Fruit fly (Drosophila melanogaster): ENCODE data around the gene CG9368.

DNA sequence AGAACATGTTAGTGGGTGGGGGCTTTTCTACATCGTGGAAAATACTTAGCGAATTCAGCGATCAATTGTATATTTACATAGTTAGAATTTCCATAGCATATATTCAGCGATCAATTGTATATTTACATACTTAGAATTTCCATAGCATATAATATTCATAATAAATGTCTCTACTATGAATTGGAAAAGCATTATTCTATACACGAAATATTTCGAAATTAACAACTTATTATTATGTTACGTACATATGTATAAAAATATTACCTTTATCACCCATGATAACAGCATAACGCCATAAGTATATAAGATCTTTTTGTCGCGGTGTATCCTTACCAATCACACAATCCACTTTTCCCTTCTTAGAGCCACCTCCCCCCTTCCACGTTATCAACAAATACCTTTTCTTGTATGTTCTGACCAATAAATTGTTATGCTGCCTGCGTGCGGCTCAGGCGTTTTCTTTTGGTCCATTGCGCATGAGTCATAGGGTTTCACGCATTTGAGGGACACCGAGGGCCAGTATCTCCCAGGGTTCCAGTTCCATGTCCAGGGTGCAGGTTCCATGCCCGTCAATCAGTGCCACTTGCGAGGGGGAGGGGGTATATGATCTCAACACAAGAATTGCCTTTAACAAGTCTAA, 35.5 kb downstream of the CG9368 start:
- TF ChIP-seq insv (optimal IDR thresholded peaks at IDR 0.05) (no peak), psq (optimal IDR thresholded peaks at IDR 0.05) (no peak), Sin3A (optimal IDR thresholded peaks at IDR 0.05) (no peak), h (optimal IDR thresholded peaks at IDR 0.05) (no peak), ttk (optimal IDR thresholded peaks at IDR 0.05) (no peak)

All from Kc167 (cell line).